Worm (Caenorhabditis elegans) whole organism, late embryonic: ENCODE data around the gene R144.3.
A peak's percentile ranks its signal among the peaks of the same experiment; 100 is the strongest.

Source experiments
- C08G9.2 ChIP-seq: sonication (generic microtip); optimal IDR thresholded peaks from 2 replicates; lab custom pipeline; 2016; ENCODE audit warnings: mild to moderate bottlenecking, missing genetic modification characterization, moderate library complexity, missing compliant biosample characterization
- F13H6.1 ChIP-seq: sonication (generic microtip); optimal IDR thresholded peaks from 2 replicates; lab custom pipeline; 2016; ENCODE audit warnings: missing genetic modification characterization, missing compliant biosample characterization
- K09A11.1 ChIP-seq: sonication (generic microtip); optimal IDR thresholded peaks from 2 replicates; lab custom pipeline; 2017; ENCODE audit warnings: antibody characterized with exemption, mild to moderate bottlenecking, missing genetic modification characterization, missing compliant biosample characterization; ENCODE audit not compliant: insufficient read depth
- T23F11.4 ChIP-seq: fragments of 200-800 bp; sonication (Bioruptor generic); optimal IDR thresholded peaks from 2 replicates; lab custom pipeline; 2018; ENCODE audit warnings: mild to moderate bottlenecking, missing genetic modification characterization, missing compliant biosample characterization
- Y22D7AL.16 ChIP-seq: sonication (generic microtip); optimal IDR thresholded peaks from 2 replicates; lab custom pipeline; 2016; ENCODE audit warnings: missing genetic modification characterization, missing compliant biosample characterization
- ama-1 ChIP-seq: fragments of 150-350 bp; optimal IDR thresholded peaks from 2 replicates; lab custom pipeline; 2014
- ceh-14 ChIP-seq: sonication (generic microtip); optimal IDR thresholded peaks from 2 replicates; lab custom pipeline; 2016; ENCODE audit warnings: missing genotype, missing genetic modification characterization, missing compliant biosample characterization
- ceh-18 ChIP-seq: sonication (generic microtip); optimal IDR thresholded peaks from 2 replicates; lab custom pipeline; 2016; ENCODE audit warnings: missing genetic modification characterization, missing compliant biosample characterization
- ceh-19 ChIP-seq: fragments of 200-800 bp; sonication (Bioruptor generic); optimal IDR thresholded peaks from 2 replicates; lab custom pipeline; 2018; ENCODE audit warnings: mild to moderate bottlenecking, missing genetic modification characterization, missing compliant biosample characterization
- ceh-22 ChIP-seq: sonication (generic microtip); optimal IDR thresholded peaks from 2 replicates; lab custom pipeline; 2017; ENCODE audit warnings: missing biosample characterization, missing genetic modification characterization
- ceh-30 ChIP-seq: fragments of 150-350 bp; optimal IDR thresholded peaks from 2 replicates; lab custom pipeline; 2014; ENCODE audit warnings: missing biosample characterization, missing genetic modification characterization
- ceh-31 ChIP-seq: sonication (generic microtip); optimal IDR thresholded peaks from 2 replicates; lab custom pipeline; 2016; ENCODE audit warnings: missing genetic modification characterization, missing compliant biosample characterization
- ceh-48 ChIP-seq: sonication (generic microtip); optimal IDR thresholded peaks from 2 replicates; lab custom pipeline; 2016; ENCODE audit warnings: missing genetic modification characterization, inconsistent platforms, missing compliant biosample characterization
- ceh-6 ChIP-seq: fragments of 200-800 bp; sonication (Bioruptor generic); optimal IDR thresholded peaks from 2 replicates; lab custom pipeline; 2018; ENCODE audit warnings: mild to moderate bottlenecking, missing genetic modification characterization, missing compliant biosample characterization
- ceh-9 ChIP-seq: sonication (generic microtip); optimal IDR thresholded peaks from 2 replicates; lab custom pipeline; 2016; ENCODE audit warnings: mild to moderate bottlenecking, missing genetic modification characterization, inconsistent platforms, missing compliant biosample characterization
- dve-1 ChIP-seq: sonication (generic microtip); optimal IDR thresholded peaks from 2 replicates; lab custom pipeline; 2017; ENCODE audit warnings: antibody characterized with exemption, mild to moderate bottlenecking, missing genetic modification characterization, missing compliant biosample characterization
- elt-2 ChIP-seq: sonication (generic microtip); optimal IDR thresholded peaks from 2 replicates; lab custom pipeline; 2016; ENCODE audit warnings: missing genetic modification reagents, missing genetic modification characterization, missing compliant biosample characterization
- fax-1 ChIP-seq: sonication (generic microtip); optimal IDR thresholded peaks from 2 replicates; lab custom pipeline; 2016; ENCODE audit warnings: missing genotype, missing genetic modification characterization, missing compliant biosample characterization
- fkh-10 ChIP-seq: fragments of 150-350 bp; optimal IDR thresholded peaks from 2 replicates; lab custom pipeline; 2014; ENCODE audit warnings: missing biosample characterization, missing genetic modification reagents, missing genetic modification characterization
- fkh-6 ChIP-seq: sonication (generic microtip); optimal IDR thresholded peaks from 2 replicates; lab custom pipeline; 2016; ENCODE audit warnings: missing genetic modification characterization, missing compliant biosample characterization
- hlh-13 ChIP-seq: fragments of 200-800 bp; sonication (Bioruptor generic); optimal IDR thresholded peaks from 2 replicates; lab custom pipeline; 2018; ENCODE audit warnings: mild to moderate bottlenecking, missing genetic modification characterization, missing compliant biosample characterization
- hlh-15 ChIP-seq: sonication (generic microtip); optimal IDR thresholded peaks from 2 replicates; lab custom pipeline; 2016; ENCODE audit warnings: missing genetic modification characterization, missing compliant biosample characterization
- hlh-30 ChIP-seq: sonication (generic microtip); optimal IDR thresholded peaks from 2 replicates; lab custom pipeline; 2017; ENCODE audit warnings: antibody characterized with exemption, missing genetic modification characterization, missing compliant biosample characterization; ENCODE audit not compliant: insufficient read depth
- lin-11 ChIP-seq: fragments of 200-800 bp; sonication (Bioruptor generic); optimal IDR thresholded peaks from 2 replicates; lab custom pipeline; 2018; ENCODE audit warnings: mild to moderate bottlenecking, missing genetic modification characterization, missing compliant biosample characterization
- madf-2 ChIP-seq: sonication (generic microtip); optimal IDR thresholded peaks from 2 replicates; lab custom pipeline; 2017; ENCODE audit warnings: missing genetic modification characterization, missing compliant biosample characterization
- mec-3 ChIP-seq: sonication (generic microtip); optimal IDR thresholded peaks from 2 replicates; lab custom pipeline; 2016; ENCODE audit warnings: borderline replicate concordance, missing genetic modification characterization, missing compliant biosample characterization
- nfya-1 ChIP-seq: sonication (generic microtip); optimal IDR thresholded peaks from 2 replicates; lab custom pipeline; 2017; ENCODE audit warnings: missing genetic modification characterization, mild to moderate bottlenecking, missing compliant biosample characterization, antibody characterized with exemption, moderate library complexity
- nhr-11 ChIP-seq: fragments of 150-350 bp; optimal IDR thresholded peaks from 2 replicates; lab custom pipeline; 2014; ENCODE audit warnings: missing biosample characterization, missing genetic modification characterization
- nhr-232 ChIP-seq: sonication (generic microtip); optimal IDR thresholded peaks from 2 replicates; lab custom pipeline; 2016; ENCODE audit warnings: missing genetic modification characterization, missing compliant biosample characterization
- npax-4 ChIP-seq: sonication (generic microtip); optimal IDR thresholded peaks from 2 replicates; lab custom pipeline; 2016; ENCODE audit warnings: missing genetic modification characterization, missing compliant biosample characterization
- odd-2 ChIP-seq: sonication (generic microtip); optimal IDR thresholded peaks from 2 replicates; lab custom pipeline; 2017; ENCODE audit warnings: antibody characterized with exemption, mild to moderate bottlenecking, missing genetic modification characterization, missing compliant biosample characterization
- pag-3 ChIP-seq: sonication (generic microtip); optimal IDR thresholded peaks from 2 replicates; lab custom pipeline; 2016; ENCODE audit warnings: missing compliant biosample characterization, missing genetic modification characterization, borderline replicate concordance
- pat-9 ChIP-seq: fragments of 200-800 bp; sonication (Bioruptor generic); optimal IDR thresholded peaks from 2 replicates; lab custom pipeline; 2018; ENCODE audit warnings: mild to moderate bottlenecking, missing genetic modification characterization, moderate library complexity, missing compliant biosample characterization
- pha-2 ChIP-seq: sonication (generic microtip); optimal IDR thresholded peaks from 2 replicates; lab custom pipeline; 2017; ENCODE audit warnings: mild to moderate bottlenecking, missing genetic modification characterization, missing compliant biosample characterization
- pqm-1 ChIP-seq: sonication (generic microtip); optimal IDR thresholded peaks from 2 replicates; lab custom pipeline; 2016; ENCODE audit warnings: missing genetic modification characterization, missing compliant biosample characterization
- pros-1 ChIP-seq: fragments of 150-350 bp; optimal IDR thresholded peaks from 2 replicates; lab custom pipeline; 2014; ENCODE audit warnings: missing biosample characterization, missing genetic modification reagents, missing genetic modification characterization
- ref-2 ChIP-seq: sonication (generic microtip); optimal IDR thresholded peaks from 2 replicates; lab custom pipeline; 2016; ENCODE audit warnings: missing genetic modification characterization, missing compliant biosample characterization
- rnt-1 ChIP-seq: sonication (generic microtip); optimal IDR thresholded peaks from 2 replicates; lab custom pipeline; 2016; ENCODE audit warnings: missing genetic modification characterization, missing compliant biosample characterization
- sdc-2 ChIP-seq: sonication (generic microtip); optimal IDR thresholded peaks from 2 replicates; lab custom pipeline; 2016; ENCODE audit warnings: missing genotype, missing genetic modification characterization, missing compliant biosample characterization
- sox-2 ChIP-seq: fragments of 200-800 bp; sonication (Bioruptor generic); IDR thresholded peaks from 2 replicates; pipeline ENCODE4 v1.3.6; 2022; ENCODE audit warnings: missing genetic modification reagents, missing genetic modification characterization, missing compliant biosample characterization
- sox-4 ChIP-seq: sonication (generic microtip); optimal IDR thresholded peaks from 2 replicates; lab custom pipeline; 2017; ENCODE audit warnings: mild to moderate bottlenecking, missing genetic modification characterization, inconsistent platforms, missing compliant biosample characterization
- syd-9 ChIP-seq: sonication (generic microtip); optimal IDR thresholded peaks from 2 replicates; lab custom pipeline; 2016; ENCODE audit warnings: mild to moderate bottlenecking, missing genetic modification characterization, moderate library complexity, missing compliant biosample characterization
- tbx-2 ChIP-seq: sonication (generic microtip); optimal IDR thresholded peaks from 2 replicates; lab custom pipeline; 2016; ENCODE audit warnings: missing genetic modification characterization, missing compliant biosample characterization
- tbx-7 ChIP-seq: sonication (generic microtip); optimal IDR thresholded peaks from 2 replicates; lab custom pipeline; 2016; ENCODE audit warnings: missing genotype, missing genetic modification characterization, missing compliant biosample characterization
- ttx-3 ChIP-seq: sonication (generic microtip); optimal IDR thresholded peaks from 2 replicates; lab custom pipeline; 2016; ENCODE audit warnings: missing genetic modification reagents, missing genetic modification characterization, missing compliant biosample characterization
- unc-42 ChIP-seq: sonication (generic microtip); optimal IDR thresholded peaks from 2 replicates; lab custom pipeline; 2016; ENCODE audit warnings: missing genotype, missing genetic modification characterization, missing compliant biosample characterization
- unc-55 ChIP-seq: sonication (generic microtip); optimal IDR thresholded peaks from 2 replicates; lab custom pipeline; 2017; ENCODE audit warnings: missing biosample characterization, missing genetic modification reagents, missing genetic modification characterization
- unc-86 ChIP-seq: sonication (generic microtip); optimal IDR thresholded peaks from 2 replicates; lab custom pipeline; 2016; ENCODE audit warnings: missing genetic modification characterization, missing compliant biosample characterization
- zip-5 ChIP-seq: sonication (generic microtip); optimal IDR thresholded peaks from 2 replicates; lab custom pipeline; 2016; ENCODE audit warnings: missing genetic modification characterization, missing compliant biosample characterization

The R144.3 gene

DNA sequence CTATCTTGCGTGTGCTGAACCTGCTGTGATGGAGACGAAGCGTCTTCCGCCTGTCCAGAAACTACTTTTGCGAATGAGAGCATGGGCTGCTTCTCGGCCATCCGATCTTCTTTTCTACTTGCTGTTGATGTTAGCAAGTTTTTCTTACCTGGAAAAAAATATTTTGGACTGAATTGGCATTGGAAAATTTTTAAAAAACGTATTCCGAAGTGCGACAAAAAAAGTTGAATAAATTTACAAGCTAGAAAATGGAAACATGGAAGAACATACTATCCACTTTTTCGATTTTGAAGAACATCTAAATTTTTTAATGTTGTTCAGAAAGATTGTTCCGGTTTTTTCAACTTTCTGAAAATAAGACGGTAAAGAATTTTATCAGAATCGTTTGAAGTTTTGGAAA is 4.2 kb upstream of the R144.3 start, which contains the start of gene larp-1:
larp-1 (minus strand) TSS at position 101 of the 400 bp plus-strand sequence.
- TF ChIP-seq sox-2 (GFP tag; lab: Robert Waterston, UW) (no peak), syd-9 (no peak), K09A11.1 (tag; lab: Kevin White, UChicago) (no peak), ceh-6 (GFP tag; lab: Kevin White, UChicago) (no peak), pqm-1 (no peak), nfya-1 (no peak), nhr-11 (no peak), pha-2 (tag; lab: Kevin White, UChicago) (no peak), ttx-3 (no peak), pat-9 (tag; lab: Kevin White, UChicago) (no peak)

DNA sequence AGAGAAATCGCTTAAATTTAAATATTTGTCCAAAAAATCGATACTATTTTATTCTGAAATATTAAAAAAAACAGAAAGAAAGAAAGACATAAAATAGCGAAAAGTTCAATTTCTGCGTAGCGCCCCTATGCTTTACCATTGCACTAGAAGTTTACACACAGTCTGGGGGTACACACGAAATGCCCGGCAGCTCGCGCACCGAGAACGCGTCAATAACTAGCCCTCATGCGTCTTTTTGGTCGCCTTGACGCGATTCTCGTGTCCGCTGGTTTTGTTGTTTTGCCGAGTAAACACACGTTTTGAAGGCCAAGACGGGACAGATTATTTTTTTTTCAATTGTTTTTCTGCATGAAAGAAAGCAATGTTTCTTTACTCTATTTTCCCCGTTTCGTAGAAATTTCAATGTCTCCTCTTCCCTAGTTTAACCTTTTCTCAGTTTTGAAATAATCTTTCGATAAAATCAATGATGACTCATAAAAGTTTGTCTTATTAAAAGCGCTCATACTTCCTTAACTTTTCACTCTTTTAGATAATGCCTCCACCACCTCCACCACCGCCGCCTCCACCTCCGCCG is 3.6 kb upstream of the R144.3 start, which contains the start of gene wip-1:
wip-1 (plus strand) TSS at position 524 of the 574 bp plus-strand sequence.
- TF ChIP-seq nfya-1 = peak; percentile 94
- TF ChIP-seq pat-9 (tag; lab: Kevin White, UChicago) = peak; percentile 85
- TF ChIP-seq tbx-2 (tag; lab: Kevin White, UChicago) = peak; percentile 96
- no peak for TF ChIP-seq ceh-22 (tag; lab: Kevin White, UChicago)
- peak; percentile 81 for TF ChIP-seq madf-2 (tag; lab: Kevin White, UChicago)
- TF ChIP-seq hlh-30 (tag; lab: Kevin White, UChicago) = peak; percentile 87
- no peak for TF ChIP-seq lin-11
- TF ChIP-seq sox-2 (GFP tag; lab: Robert Waterston, UW) = no peak
- no peak for TF ChIP-seq odd-2 (tag; lab: Kevin White, UChicago)
- peak; percentile 96 for TF ChIP-seq dve-1
- peak; percentile 64 for TF ChIP-seq T23F11.4 (GFP tag; lab: Kevin White, UChicago)
- TF ChIP-seq ceh-14 (tag; lab: Kevin White, UChicago) = peak; percentile 89
- peak; percentile 41 for TF ChIP-seq zip-5 (tag; lab: Kevin White, UChicago)
- no peak for TF ChIP-seq pag-3 (tag; lab: Kevin White, UChicago)
- TF ChIP-seq pros-1 (tag; lab: Kevin White, UChicago) = no peak
- TF ChIP-seq ceh-9 (tag; lab: Kevin White, UChicago) = no peak
- TF ChIP-seq ceh-6 (GFP tag; lab: Kevin White, UChicago) = peak; percentile 73
- no peak for TF ChIP-seq hlh-13 (GFP tag; lab: Kevin White, UChicago)
- TF ChIP-seq sox-4 (tag; lab: Kevin White, UChicago) = peak; percentile 31
- TF ChIP-seq pha-2 (tag; lab: Kevin White, UChicago) = peak; percentile 38
- peak; percentile 60 for TF ChIP-seq fkh-6 (tag; lab: Kevin White, UChicago)
- TF ChIP-seq pqm-1 = peak; percentile 72
- peak; percentile 58 for TF ChIP-seq fax-1 (tag; lab: Kevin White, UChicago)
- peak; percentile 87 for TF ChIP-seq elt-2 (tag; lab: Kevin White, UChicago)
- TF ChIP-seq syd-9 = peak; percentile 78
- peak; percentile 44 for TF ChIP-seq ceh-19 (GFP tag; lab: Kevin White, UChicago)
- peak; percentile 17 for TF ChIP-seq Y22D7AL.16 (tag; lab: Kevin White, UChicago)
- TF ChIP-seq ceh-31 (tag; lab: Kevin White, UChicago) = peak; percentile 91
- TF ChIP-seq npax-4 (tag; lab: Kevin White, UChicago) = no peak
- TF ChIP-seq ama-1 = no peak
- TF ChIP-seq ceh-30 (tag; lab: Kevin White, UChicago) = peak; percentile 77
- peak; percentile 58 for TF ChIP-seq ttx-3
- TF ChIP-seq rnt-1 (tag; lab: Kevin White, UChicago) = peak; percentile 92
- peak; percentile 79 for TF ChIP-seq sdc-2 (tag; lab: Kevin White, UChicago)
- TF ChIP-seq unc-42 (tag; lab: Kevin White, UChicago) = peak; percentile 66
- TF ChIP-seq unc-86 (tag; lab: Kevin White, UChicago) = peak; percentile 71
- TF ChIP-seq fkh-10 (GFP tag; lab: Kevin White, UChicago) = no peak
- peak; percentile 59 for TF ChIP-seq nhr-232 (tag; lab: Kevin White, UChicago)
- TF ChIP-seq tbx-7 (tag; lab: Kevin White, UChicago) = peak; percentile 51
- TF ChIP-seq hlh-15 (tag; lab: Kevin White, UChicago) = peak; percentile 2
- TF ChIP-seq unc-55 = peak; percentile 65
- TF ChIP-seq ceh-48 = peak; percentile 69
- TF ChIP-seq ref-2 (tag; lab: Kevin White, UChicago) = peak; percentile 88
- TF ChIP-seq F13H6.1 (tag; lab: Kevin White, UChicago) = peak; percentile 80
- peak; percentile 96 for TF ChIP-seq ceh-18 (tag; lab: Kevin White, UChicago)
- no peak for TF ChIP-seq mec-3 (tag; lab: Kevin White, UChicago)
- TF ChIP-seq C08G9.2 (tag; lab: Kevin White, UChicago) = peak; percentile 66
